Worm (Caenorhabditis elegans) whole organism, late embryonic: Measurements from ENCODE around the gene sre-18.

Source experiments
- fax-1 ChIP-seq: sonication (generic microtip); optimal IDR thresholded peaks from 2 replicates; lab custom pipeline; 2016; ENCODE audit warnings: missing genotype, missing genetic modification characterization, missing compliant biosample characterization
- lin-11 ChIP-seq: fragments of 200-800 bp; sonication (Bioruptor generic); optimal IDR thresholded peaks from 2 replicates; lab custom pipeline; 2018; ENCODE audit warnings: mild to moderate bottlenecking, missing genetic modification characterization, missing compliant biosample characterization
- nhr-11 ChIP-seq: fragments of 150-350 bp; optimal IDR thresholded peaks from 2 replicates; lab custom pipeline; 2014; ENCODE audit warnings: missing biosample characterization, missing genetic modification characterization
- rnt-1 ChIP-seq: sonication (generic microtip); optimal IDR thresholded peaks from 2 replicates; lab custom pipeline; 2016; ENCODE audit warnings: missing genetic modification characterization, missing compliant biosample characterization
- sox-2 ChIP-seq: fragments of 200-800 bp; sonication (Bioruptor generic); IDR thresholded peaks from 2 replicates; pipeline ENCODE4 v1.3.6; 2022; ENCODE audit warnings: missing genetic modification reagents, missing genetic modification characterization, missing compliant biosample characterization
- sox-4 ChIP-seq: sonication (generic microtip); optimal IDR thresholded peaks from 2 replicates; lab custom pipeline; 2017; ENCODE audit warnings: mild to moderate bottlenecking, missing genetic modification characterization, inconsistent platforms, missing compliant biosample characterization

- TF ChIP-seq nhr-11 (tag; lab: Kevin White, UChicago) (no peak), fax-1 (tag; lab: Kevin White, UChicago) (no peak), rnt-1 (tag; lab: Kevin White, UChicago) (no peak), lin-11 (tag; lab: Kevin White, UChicago) (no peak), sox-2 (GFP tag; lab: Robert Waterston, UW) (no peak), sox-4 (tag; lab: Kevin White, UChicago) (no peak)
Observed at ce11 chrIV:12192104-12192763, 37.3 kb downstream of the sre-18 start.
